Worm (Caenorhabditis elegans) whole organism, L1 larva: ENCODE data around the gene F28D1.6.
A peak's percentile ranks its signal among the peaks of the same experiment; 100 is the strongest.

Experiments
- C04F5.9 ChIP-seq: sonication (generic microtip); optimal IDR thresholded peaks from 2 replicates; lab custom pipeline; 2016; ENCODE audit warnings: missing genetic modification characterization, missing compliant biosample characterization
- C16A3.4 ChIP-seq: fragments of 150-350 bp; optimal IDR thresholded peaks from 2 replicates; lab custom pipeline; 2014; ENCODE audit warnings: missing biosample characterization, missing genetic modification characterization
- C34B4.2 ChIP-seq: sonication (generic microtip); optimal IDR thresholded peaks from 2 replicates; lab custom pipeline; 2017; ENCODE audit warnings: mild to moderate bottlenecking, missing genetic modification characterization, missing compliant biosample characterization
- F16B12.6 ChIP-seq: fragments of 150-350 bp; optimal IDR thresholded peaks from 2 replicates; lab custom pipeline; 2014; ENCODE audit warnings: missing biosample characterization, missing genetic modification characterization
- Y116A8C.19 ChIP-seq: sonication (generic microtip); optimal IDR thresholded peaks from 2 replicates; lab custom pipeline; 2016; ENCODE audit warnings: missing compliant biosample characterization, missing genetic modification characterization, borderline replicate concordance
- aly-2 ChIP-seq: fragments of 150-350 bp; optimal IDR thresholded peaks from 2 replicates; lab custom pipeline; 2014; ENCODE audit warnings: missing biosample characterization, missing genetic modification characterization
- ceh-8 ChIP-seq: fragments of 200-800 bp; sonication (Bioruptor generic); optimal IDR thresholded peaks from 2 replicates; lab custom pipeline; 2018; ENCODE audit warnings: mild to moderate bottlenecking, missing genetic modification characterization, moderate library complexity, missing compliant biosample characterization
- ceh-88 ChIP-seq: fragments of 200-800 bp; sonication (Bioruptor generic); IDR thresholded peaks from 2 replicates; pipeline ENCODE4 v1.3.6; 2022; ENCODE audit warnings: missing genetic modification characterization, missing compliant biosample characterization
- ceh-90 ChIP-seq: sonication (generic microtip); optimal IDR thresholded peaks from 2 replicates; lab custom pipeline; 2016; ENCODE audit warnings: missing genetic modification characterization, missing compliant biosample characterization
- ces-1 ChIP-seq: fragments of 150-350 bp; optimal IDR thresholded peaks from 2 replicates; lab custom pipeline; 2014; ENCODE audit warnings: missing biosample characterization, missing genetic modification reagents, missing genetic modification characterization
- dpl-1 ChIP-seq, 3 experiments: fragments of 150-350 bp in 2 of 3; sonication (generic microtip) in 1 of 3; optimal IDR thresholded peaks; 2 replicates each; lab custom pipeline; 2014 to 2017; ENCODE audit warnings: missing biosample characterization in 3 of 3, missing genetic modification characterization in 3 of 3, missing genetic modification reagents in 3 of 3
- efl-3 ChIP-seq: fragments of 200-800 bp; sonication (Bioruptor generic); optimal IDR thresholded peaks from 2 replicates; lab custom pipeline; 2018; ENCODE audit warnings: mild to moderate bottlenecking, missing genetic modification characterization, missing compliant biosample characterization
- egl-13 ChIP-seq: sonication (generic microtip); optimal IDR thresholded peaks from 2 replicates; lab custom pipeline; 2016; ENCODE audit warnings: missing genotype, missing genetic modification reagents, missing genetic modification characterization, missing compliant biosample characterization
- egl-27 ChIP-seq, 2 experiments: fragments of 150-350 bp in 1 of 2; sonication (generic microtip); optimal IDR thresholded peaks; 3 replicates each; lab custom pipeline; 2017 to 2018; ENCODE audit warnings: missing biosample characterization in 2 of 2, missing genetic modification characterization in 2 of 2, missing genetic modification reagents in 2 of 2
- elt-2 ChIP-seq: sonication (generic microtip); optimal IDR thresholded peaks from 2 replicates; lab custom pipeline; 2016; ENCODE audit warnings: missing genetic modification characterization, mild to moderate bottlenecking, inconsistent platforms, missing compliant biosample characterization, missing genetic modification reagents
- elt-3 ChIP-seq, 6 experiments: fragments of 150-350 bp in 1 of 6; sonication (generic microtip); optimal IDR thresholded peaks; 2 replicates each; lab custom pipeline; 2017 to 2018; ENCODE audit warnings: missing biosample characterization in 6 of 6, missing genetic modification characterization in 6 of 6, inconsistent platforms in 1 of 6
- ets-5 ChIP-seq: fragments of 200-800 bp; sonication (Bioruptor generic); IDR thresholded peaks from 2 replicates; pipeline ENCODE4 v1.3.6; 2022; ENCODE audit warnings: missing genetic modification characterization, missing compliant biosample characterization
- fkh-10 ChIP-seq: sonication (generic microtip); optimal IDR thresholded peaks from 2 replicates; lab custom pipeline; 2017; ENCODE audit warnings: missing biosample characterization, missing genetic modification reagents, missing genetic modification characterization
- hpl-2 ChIP-seq: fragments of 150-350 bp; optimal IDR thresholded peaks from 2 replicates; lab custom pipeline; 2014; ENCODE audit warnings: missing biosample characterization, missing genetic modification reagents, missing genetic modification characterization
- irx-1 ChIP-seq: sonication (generic microtip); optimal IDR thresholded peaks from 2 replicates; lab custom pipeline; 2016; ENCODE audit warnings: missing genetic modification characterization, missing compliant biosample characterization
- isw-1 ChIP-seq: fragments of 200-800 bp; sonication (Bioruptor generic); IDR thresholded peaks from 2 replicates; pipeline ENCODE4 v1.3.6; 2022; ENCODE audit warnings: missing genetic modification characterization, missing compliant biosample characterization
- jun-1 ChIP-seq: fragments of 150-350 bp; optimal IDR thresholded peaks from 2 replicates; lab custom pipeline; 2014; ENCODE audit warnings: missing biosample characterization, missing genetic modification reagents, missing genetic modification characterization
- lin-13 ChIP-seq: fragments of 150-350 bp; optimal IDR thresholded peaks from 2 replicates; lab custom pipeline; 2014; ENCODE audit warnings: missing biosample characterization, missing genetic modification reagents, missing genetic modification characterization
- lin-15B ChIP-seq: fragments of 150-350 bp; sonication (generic microtip); optimal IDR thresholded peaks from 3 replicates; lab custom pipeline; 2014; ENCODE audit warnings: missing biosample characterization, missing genetic modification characterization
- lin-35 ChIP-seq, 2 experiments: fragments of 150-350 bp; optimal IDR thresholded peaks; 2 replicates each; lab custom pipeline; 2014; ENCODE audit warnings: missing biosample characterization in 2 of 2, missing genetic modification characterization in 2 of 2, missing genetic modification reagents in 2 of 2
- lir-3 ChIP-seq: sonication (generic microtip); optimal IDR thresholded peaks from 2 replicates; lab custom pipeline; 2016; ENCODE audit warnings: mild to moderate bottlenecking, missing genetic modification characterization, moderate library complexity, missing compliant biosample characterization; ENCODE audit not compliant: poor library complexity
- lsy-2 ChIP-seq, 2 experiments: fragments of 150-350 bp; optimal IDR thresholded peaks; 2 replicates each; lab custom pipeline; 2014; ENCODE audit warnings: missing biosample characterization in 2 of 2, missing genetic modification characterization in 2 of 2
- mab-9 ChIP-seq: fragments of 200-800 bp; sonication (Bioruptor generic); IDR thresholded peaks from 2 replicates; pipeline ENCODE4 v1.3.6; 2022; ENCODE audit warnings: missing genetic modification reagents, missing genetic modification characterization, missing compliant biosample characterization
- mep-1 ChIP-seq: fragments of 150-350 bp; optimal IDR thresholded peaks from 2 replicates; lab custom pipeline; 2014; ENCODE audit warnings: missing biosample characterization, missing genetic modification characterization
- nhr-11 ChIP-seq: fragments of 150-350 bp; optimal IDR thresholded peaks from 2 replicates; lab custom pipeline; 2014; ENCODE audit warnings: missing biosample characterization, missing genetic modification characterization
- nhr-12 ChIP-seq: sonication (generic microtip); optimal IDR thresholded peaks from 2 replicates; lab custom pipeline; 2017; ENCODE audit warnings: missing biosample characterization, missing genetic modification characterization
- nhr-28 ChIP-seq: fragments of 150-350 bp; optimal IDR thresholded peaks from 2 replicates; lab custom pipeline; 2014; ENCODE audit warnings: missing biosample characterization, missing genetic modification characterization
- nhr-71 ChIP-seq: sonication (generic microtip); optimal IDR thresholded peaks from 2 replicates; lab custom pipeline; 2016; ENCODE audit warnings: mild to moderate bottlenecking, missing genetic modification characterization, moderate library complexity, missing compliant biosample characterization
- nhr-76 ChIP-seq: sonication (generic microtip); optimal IDR thresholded peaks from 2 replicates; lab custom pipeline; 2017; ENCODE audit warnings: missing biosample characterization, missing genetic modification characterization
- nhr-77 ChIP-seq: fragments of 150-350 bp; optimal IDR thresholded peaks from 2 replicates; lab custom pipeline; 2014; ENCODE audit warnings: missing biosample characterization, missing genetic modification characterization
- nhr-84 ChIP-seq: sonication (generic microtip); optimal IDR thresholded peaks from 2 replicates; lab custom pipeline; 2017; ENCODE audit warnings: missing biosample characterization, missing genetic modification characterization
- pag-3 ChIP-seq: sonication (generic microtip); optimal IDR thresholded peaks from 2 replicates; lab custom pipeline; 2017; ENCODE audit warnings: missing genetic modification characterization, mild to moderate bottlenecking, missing compliant biosample characterization, antibody characterized with exemption, borderline replicate concordance; ENCODE audit not compliant: insufficient read depth
- pax-3 ChIP-seq: fragments of 200-800 bp; sonication (Bioruptor generic); optimal IDR thresholded peaks from 2 replicates; lab custom pipeline; 2018; ENCODE audit warnings: mild to moderate bottlenecking, missing genetic modification characterization, moderate library complexity, missing compliant biosample characterization
- skn-1 ChIP-seq: fragments of 150-350 bp; optimal IDR thresholded peaks from 2 replicates; lab custom pipeline; 2014; ENCODE audit warnings: missing biosample characterization, missing genetic modification characterization
- snpc-4 ChIP-seq: fragments of 150-350 bp; optimal IDR thresholded peaks from 2 replicates; lab custom pipeline; 2014; ENCODE audit warnings: missing biosample characterization, missing genetic modification characterization
- sup-37 ChIP-seq: fragments of 200-800 bp; sonication (Bioruptor generic); optimal IDR thresholded peaks from 2 replicates; lab custom pipeline; 2018; ENCODE audit warnings: mild to moderate bottlenecking, missing genetic modification characterization, missing compliant biosample characterization
- tbx-2 ChIP-seq: sonication (generic microtip); optimal IDR thresholded peaks from 2 replicates; lab custom pipeline; 2016; ENCODE audit warnings: missing genetic modification characterization, missing compliant biosample characterization
- unc-130 ChIP-seq: fragments of 150-350 bp; optimal IDR thresholded peaks from 2 replicates; lab custom pipeline; 2017; ENCODE audit warnings: missing biosample characterization, missing genetic modification characterization, inconsistent platforms
- unc-62 ChIP-seq: fragments of 150-350 bp; optimal IDR thresholded peaks from 2 replicates; lab custom pipeline; 2014; ENCODE audit warnings: missing biosample characterization, missing genetic modification reagents, missing genetic modification characterization
- vab-15 ChIP-seq: sonication (generic microtip); optimal IDR thresholded peaks from 2 replicates; lab custom pipeline; 2017; ENCODE audit warnings: missing genotype, mild to moderate bottlenecking, missing genetic modification characterization, missing compliant biosample characterization
- xbp-1 ChIP-seq: sonication (generic microtip); optimal IDR thresholded peaks from 2 replicates; lab custom pipeline; 2016; ENCODE audit warnings: missing genetic modification characterization, missing compliant biosample characterization
- zag-1 ChIP-seq: fragments of 150-350 bp; optimal IDR thresholded peaks from 2 replicates; lab custom pipeline; 2014; ENCODE audit warnings: missing biosample characterization, missing genetic modification characterization
- zip-4 ChIP-seq: fragments of 200-800 bp; sonication (Bioruptor generic); optimal IDR thresholded peaks from 2 replicates; lab custom pipeline; 2018; ENCODE audit warnings: mild to moderate bottlenecking, missing genetic modification characterization, moderate library complexity, missing compliant biosample characterization
- ztf-11 ChIP-seq, 2 experiments: sonication (generic microtip); optimal IDR thresholded peaks; 2 replicates each; lab custom pipeline; 2016 to 2017; ENCODE audit warnings: missing genetic modification characterization in 2 of 2, missing biosample characterization in 1 of 2, missing compliant biosample characterization in 1 of 2
- ztf-4 ChIP-seq: fragments of 150-350 bp; optimal IDR thresholded peaks from 2 replicates; lab custom pipeline; 2014; ENCODE audit warnings: missing biosample characterization, missing genetic modification characterization

F28D1.6 gene

DNA sequence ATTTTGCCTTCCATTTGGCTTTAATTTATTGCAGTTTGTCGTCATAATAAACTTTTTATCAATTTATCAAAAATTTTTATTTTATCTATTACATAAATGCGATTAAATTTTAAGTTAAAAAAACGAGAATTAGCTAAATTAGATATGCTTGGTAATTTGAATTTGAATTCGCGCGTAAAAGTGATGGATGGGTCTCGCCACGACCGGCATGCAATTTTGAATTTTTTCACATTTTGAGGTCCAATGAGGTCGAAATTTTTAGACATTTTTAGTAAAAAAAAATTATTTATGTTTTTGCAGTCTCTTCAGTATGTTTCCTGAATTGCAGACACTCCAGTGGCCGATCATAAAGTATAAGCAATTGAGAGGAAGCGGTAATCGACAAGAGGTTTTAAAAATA, 23.7 kb upstream of the F28D1.6 start, which contains the start of gene dsb-1:
dsb-1 (plus strand) TSS at position 301 of the 400 bp plus-strand sequence.
- TF ChIP-seq nhr-76 (tag; lab: Kevin White, UChicago): no peak
- no peak for TF ChIP-seq lin-13 (GFP tag; lab: Kevin White, UChicago)
- peak in 1 of 3 experiments; percentile 6 for TF ChIP-seq dpl-1 (GFP tag; optimal IDR thresholded peaks at IDR 0.05; lab: Kevin White, UChicago)
- TF ChIP-seq, all 84 proteins: peak for 1

DNA sequence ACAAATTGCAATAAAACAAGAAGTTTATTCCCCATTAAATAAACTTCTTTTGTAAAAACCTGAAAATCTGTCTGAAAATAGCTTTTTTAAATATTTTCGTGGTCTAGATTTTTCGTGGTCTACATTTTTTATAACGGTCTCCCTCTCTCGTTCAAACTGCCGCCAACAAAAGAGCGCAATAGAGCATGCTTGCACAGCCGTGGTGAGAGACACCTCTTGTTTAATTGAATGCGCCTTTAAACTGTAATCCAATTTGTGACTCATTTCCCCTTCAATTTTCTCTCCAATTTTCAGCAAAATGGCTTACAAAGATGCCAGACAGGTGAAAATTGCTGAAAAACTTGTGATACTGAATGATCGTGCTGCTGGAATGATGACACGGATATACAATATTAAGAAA, 19.2 kb upstream of the F28D1.6 start, which contains the start of gene gex-3:
gex-3 (plus strand) TSS at position 295 of the 400 bp plus-strand sequence.
- no peak for TF ChIP-seq zip-4 (GFP tag; lab: Kevin White, UChicago)
- no peak for TF ChIP-seq nhr-11
- TF ChIP-seq isw-1 (GFP tag; lab: Robert Waterston, UW): peak; percentile 80
- peak; percentile 96 for TF ChIP-seq C16A3.4 (tag; lab: Kevin White, UChicago)
- TF ChIP-seq unc-62 (GFP tag; lab: Kevin White, UChicago): no peak
- TF ChIP-seq irx-1 (tag; lab: Kevin White, UChicago): peak; percentile 50
- TF ChIP-seq mep-1 (tag; lab: Kevin White, UChicago): peak; percentile 89
- TF ChIP-seq fkh-10: peak; percentile 84
- TF ChIP-seq mab-9 (GFP tag; lab: Robert Waterston, UW): no peak
- TF ChIP-seq lin-35 (GFP tag; optimal IDR thresholded peaks at IDR 0.05; lab: Kevin White, UChicago): peak; percentile 96 to 99
- peak; percentile 84 for TF ChIP-seq unc-130 (tag; lab: Kevin White, UChicago)
- peak; percentile 15 for TF ChIP-seq ceh-90 (tag; lab: Kevin White, UChicago)
- no peak for TF ChIP-seq efl-3
- peak; percentile 70 for TF ChIP-seq ceh-8 (GFP tag; lab: Kevin White, UChicago)
- peak; percentile 67 for TF ChIP-seq snpc-4 (tag; lab: Kevin White, UChicago)
- peak; percentile 26 for TF ChIP-seq ztf-4 (tag; lab: Kevin White, UChicago)
- TF ChIP-seq lin-13 (GFP tag; lab: Kevin White, UChicago): peak; percentile 89
- TF ChIP-seq pax-3 (tag; lab: Kevin White, UChicago): peak; percentile 28
- TF ChIP-seq ceh-88 (GFP tag; lab: Robert Waterston, UW): no peak
- no peak for TF ChIP-seq nhr-12
- TF ChIP-seq C04F5.9: no peak
- peak; percentile 78 for TF ChIP-seq tbx-2
- no peak for TF ChIP-seq hpl-2
- peak; percentile 96 for TF ChIP-seq lin-15B (tag; lab: Kevin White, UChicago)
- TF ChIP-seq elt-3 (tag; optimal IDR thresholded peaks at IDR 0.05; lab: Kevin White, UChicago): peak in 2 of 6 experiments; percentile 5 to 48
- TF ChIP-seq sup-37 (GFP tag; lab: Kevin White, UChicago): no peak
- no peak for TF ChIP-seq nhr-76 (tag; lab: Kevin White, UChicago)
- no peak for TF ChIP-seq egl-13
- TF ChIP-seq C34B4.2 (tag; lab: Kevin White, UChicago): no peak
- peak; percentile 81 for TF ChIP-seq xbp-1 (tag; lab: Kevin White, UChicago)
- TF ChIP-seq jun-1 (tag; lab: Kevin White, UChicago): peak; percentile 75
- no peak for TF ChIP-seq pag-3 (tag; lab: Kevin White, UChicago)
- peak; percentile 61 for TF ChIP-seq aly-2 (tag; lab: Kevin White, UChicago)
- no peak for TF ChIP-seq nhr-84 (tag; lab: Kevin White, UChicago)
- TF ChIP-seq F16B12.6 (tag; lab: Kevin White, UChicago): peak; percentile 53
- TF ChIP-seq egl-27 (tag; optimal IDR thresholded peaks at IDR 0.05; lab: Kevin White, UChicago): no peak
- TF ChIP-seq ets-5 (GFP tag; lab: Robert Waterston, UW): no peak
- peak; percentile 19 for TF ChIP-seq zag-1 (tag; lab: Kevin White, UChicago)
- peak; percentile 81 for TF ChIP-seq nhr-77 (tag; lab: Kevin White, UChicago)
- TF ChIP-seq vab-15 (tag; lab: Kevin White, UChicago): peak; percentile 88
- peak; percentile 31 for TF ChIP-seq lir-3 (tag; lab: Kevin White, UChicago)
- TF ChIP-seq nhr-28 (tag; lab: Kevin White, UChicago): no peak
- peak; percentile 19 for TF ChIP-seq elt-2
- TF ChIP-seq nhr-71 (tag; lab: Kevin White, UChicago): peak; percentile 87
- TF ChIP-seq Y116A8C.19 (tag; lab: Kevin White, UChicago): no peak
- TF ChIP-seq lsy-2 (tag; optimal IDR thresholded peaks at IDR 0.05; lab: Kevin White, UChicago): peak; percentile 92 to 96
- TF ChIP-seq ztf-11 (tag; optimal IDR thresholded peaks at IDR 0.05; lab: Kevin White, UChicago): peak in 1 of 2 experiments; percentile 59
- peak; percentile 83 for TF ChIP-seq skn-1 (tag; lab: Kevin White, UChicago)
- peak; percentile 89 for TF ChIP-seq ces-1 (GFP tag; lab: Kevin White, UChicago)
